Worm (Caenorhabditis elegans) whole organism, L3 larva: ENCODE data around the gene exo-1.

Source experiments
- R02D3.7 ChIP-seq: fragments of 150-350 bp; optimal IDR thresholded peaks from 2 replicates; lab custom pipeline; 2014; ENCODE audit warnings: missing biosample characterization, missing genetic modification characterization
- ceh-82 ChIP-seq: fragments of 150-350 bp; optimal IDR thresholded peaks from 2 replicates; lab custom pipeline; 2014; ENCODE audit warnings: missing biosample characterization, missing genetic modification characterization
- pqm-1 ChIP-seq: fragments of 150-350 bp; optimal IDR thresholded peaks from 2 replicates; lab custom pipeline; 2017; ENCODE audit warnings: missing biosample characterization, missing genetic modification characterization, inconsistent platforms

DNA sequence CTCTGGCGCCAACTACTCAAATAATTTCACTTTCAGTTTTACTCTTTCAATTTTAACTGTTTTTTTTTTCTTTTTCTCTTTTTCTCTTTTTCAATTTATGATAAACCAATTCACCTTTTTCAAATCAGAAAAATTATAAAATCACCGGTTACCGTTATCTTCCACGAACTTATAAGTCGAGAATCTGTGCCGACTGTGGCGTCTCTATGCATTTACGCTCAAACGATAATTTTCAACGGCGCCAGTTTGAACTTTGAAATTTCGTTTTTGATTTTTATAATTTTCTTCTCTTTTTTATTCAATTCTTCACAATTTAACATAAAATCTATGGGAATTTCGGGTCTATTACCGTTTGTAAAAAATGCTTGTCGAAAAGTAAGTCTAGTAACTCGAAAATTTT is at the start of gene exo-1:
- TF ChIP-seq ceh-82 (tag; lab: Kevin White, UChicago) (no peak), pqm-1 (tag; lab: Kevin White, UChicago) (peak; percentile 70), R02D3.7 (tag; lab: Kevin White, UChicago) (no peak)
